Worm (Caenorhabditis elegans) whole organism, late embryonic: ENCODE data around the gene oxy-4.

Experiments used
- ceh-30 ChIP-seq: fragments of 150-350 bp; optimal IDR thresholded peaks from 2 replicates; lab custom pipeline; 2014; ENCODE audit warnings: missing biosample characterization, missing genetic modification characterization
- ceh-48 ChIP-seq: sonication (generic microtip); optimal IDR thresholded peaks from 2 replicates; lab custom pipeline; 2016; ENCODE audit warnings: missing genetic modification characterization, inconsistent platforms, missing compliant biosample characterization
- fax-1 ChIP-seq: sonication (generic microtip); optimal IDR thresholded peaks from 2 replicates; lab custom pipeline; 2016; ENCODE audit warnings: missing genotype, missing genetic modification characterization, missing compliant biosample characterization
- fkh-10 ChIP-seq: fragments of 150-350 bp; optimal IDR thresholded peaks from 2 replicates; lab custom pipeline; 2014; ENCODE audit warnings: missing biosample characterization, missing genetic modification reagents, missing genetic modification characterization
- gmeb-2 ChIP-seq: sonication (generic microtip); optimal IDR thresholded peaks from 2 replicates; lab custom pipeline; 2016; ENCODE audit warnings: missing genetic modification characterization, inconsistent platforms, missing compliant biosample characterization
- hlh-15 ChIP-seq: sonication (generic microtip); optimal IDR thresholded peaks from 2 replicates; lab custom pipeline; 2016; ENCODE audit warnings: missing genetic modification characterization, missing compliant biosample characterization
- nfya-1 ChIP-seq: sonication (generic microtip); optimal IDR thresholded peaks from 2 replicates; lab custom pipeline; 2017; ENCODE audit warnings: missing genetic modification characterization, mild to moderate bottlenecking, missing compliant biosample characterization, antibody characterized with exemption, moderate library complexity
- nhr-11 ChIP-seq: fragments of 150-350 bp; optimal IDR thresholded peaks from 2 replicates; lab custom pipeline; 2014; ENCODE audit warnings: missing biosample characterization, missing genetic modification characterization
- pha-2 ChIP-seq: sonication (generic microtip); optimal IDR thresholded peaks from 2 replicates; lab custom pipeline; 2017; ENCODE audit warnings: mild to moderate bottlenecking, missing genetic modification characterization, missing compliant biosample characterization
- pha-4 ChIP-seq: fragments of 150-350 bp; optimal IDR thresholded peaks from 2 replicates; lab custom pipeline; 2018; ENCODE audit warnings: missing biosample characterization, missing genetic modification reagents, missing genetic modification characterization
- rnt-1 ChIP-seq: sonication (generic microtip); optimal IDR thresholded peaks from 2 replicates; lab custom pipeline; 2016; ENCODE audit warnings: missing genetic modification characterization, missing compliant biosample characterization
- ttx-3 ChIP-seq: sonication (generic microtip); optimal IDR thresholded peaks from 2 replicates; lab custom pipeline; 2016; ENCODE audit warnings: missing genetic modification reagents, missing genetic modification characterization, missing compliant biosample characterization

- TF ChIP-seq rnt-1 (tag; lab: Kevin White, UChicago) (no peak), ttx-3 (tag; lab: Kevin White, UChicago) (no peak), nhr-11 (tag; lab: Kevin White, UChicago) (no peak), pha-2 (no peak), hlh-15 (tag; lab: Kevin White, UChicago) (no peak), nfya-1 (no peak), ceh-48 (tag; lab: Kevin White, UChicago) (no peak), ceh-30 (no peak), gmeb-2 (tag; lab: Kevin White, UChicago) (no peak), fax-1 (tag; lab: Kevin White, UChicago) (no peak), pha-4 (tag; lab: Kevin White, UChicago) (no peak), fkh-10 (GFP tag; lab: Kevin White, UChicago) (no peak)
Observed at ce11 chrIII:5107959-5108358, 50.6 kb downstream of the oxy-4 start.
